Worm (Caenorhabditis elegans) whole organism, young adult: Measurements from ENCODE around the gene srb-6.

Experiments used
- B0019.2 ChIP-seq: fragments of 200-800 bp; sonication (Bioruptor generic); conservative IDR thresholded peaks from 2 replicates; pipeline ENCODE4 v1.3.6; 2022; ENCODE audit warnings: missing genetic modification reagents, missing genetic modification characterization, missing compliant biosample characterization
- B0336.3 ChIP-seq: fragments of 200-800 bp; sonication (Bioruptor generic); IDR thresholded peaks from 2 replicates; pipeline ENCODE4 v1.3.6; 2022; ENCODE audit warnings: missing genetic modification characterization, missing compliant biosample characterization
- D2030.7 ChIP-seq: fragments of 200-800 bp; sonication (Bioruptor generic); IDR thresholded peaks from 2 replicates; pipeline ENCODE4 v1.3.6; 2022; ENCODE audit warnings: missing genetic modification reagents, missing genetic modification characterization, missing compliant biosample characterization
- F22D6.2 ChIP-seq: sonication (generic microtip); optimal IDR thresholded peaks from 2 replicates; lab custom pipeline; 2016; ENCODE audit warnings: mild to moderate bottlenecking, missing genetic modification characterization, missing compliant biosample characterization
- F23B12.7 ChIP-seq: sonication (generic microtip); optimal IDR thresholded peaks from 2 replicates; lab custom pipeline; 2017; ENCODE audit warnings: missing genetic modification characterization, mild to moderate bottlenecking, missing compliant biosample characterization, antibody characterized with exemption, moderate library complexity; ENCODE audit not compliant: insufficient read depth
- F37B4.10 ChIP-seq: fragments of 200-800 bp; sonication (Bioruptor generic); IDR thresholded peaks from 2 replicates; pipeline ENCODE4 v1.3.6; 2022; ENCODE audit warnings: missing genetic modification characterization, missing compliant biosample characterization
- F49E8.2 ChIP-seq: sonication (generic microtip); optimal IDR thresholded peaks from 3 replicates; lab custom pipeline; 2017; ENCODE audit warnings: missing genetic modification characterization, mild to moderate bottlenecking, missing compliant biosample characterization, antibody characterized with exemption, moderate library complexity; ENCODE audit not compliant: insufficient read depth
- F57A8.1 ChIP-seq: fragments of 200-800 bp; sonication (Bioruptor generic); optimal IDR thresholded peaks from 2 replicates; lab custom pipeline; 2018; ENCODE audit warnings: mild to moderate bottlenecking, missing genetic modification characterization, moderate library complexity, missing compliant biosample characterization
- F57C9.4 ChIP-seq: sonication (generic microtip); optimal IDR thresholded peaks from 2 replicates; lab custom pipeline; 2017; ENCODE audit warnings: mild to moderate bottlenecking, missing genetic modification characterization, missing compliant biosample characterization
- Y53F4B.3 ChIP-seq: fragments of 200-800 bp; sonication (Bioruptor generic); IDR thresholded peaks from 2 replicates; pipeline ENCODE4 v1.3.6; 2022; ENCODE audit warnings: missing genetic modification reagents, missing genetic modification characterization, missing compliant biosample characterization
- Y56A3A.18 ChIP-seq: fragments of 200-800 bp; sonication (Bioruptor generic); IDR thresholded peaks from 2 replicates; pipeline ENCODE4 v1.3.6; 2022; ENCODE audit warnings: missing genetic modification reagents, missing genetic modification characterization, missing compliant biosample characterization
- Y95B8A.8 ChIP-seq: fragments of 200-800 bp; sonication (Bioruptor generic); IDR thresholded peaks from 2 replicates; pipeline ENCODE4 v1.3.6; 2022; ENCODE audit warnings: missing genetic modification reagents, missing genetic modification characterization, missing compliant biosample characterization
- akir-1 ChIP-seq: fragments of 200-800 bp; sonication (Bioruptor generic); optimal IDR thresholded peaks from 2 replicates; lab custom pipeline; 2018; ENCODE audit warnings: mild to moderate bottlenecking, missing genetic modification characterization, moderate library complexity, missing compliant biosample characterization
- aptf-3 ChIP-seq: fragments of 200-800 bp; sonication (Bioruptor generic); IDR thresholded peaks from 2 replicates; pipeline ENCODE4 v1.3.6; 2022; ENCODE audit warnings: missing genetic modification characterization, missing compliant biosample characterization
- atf-7 ChIP-seq: sonication (generic microtip); optimal IDR thresholded peaks from 2 replicates; lab custom pipeline; 2017; ENCODE audit warnings: mild to moderate bottlenecking, missing genetic modification characterization, missing compliant biosample characterization
- attf-6 ChIP-seq: fragments of 200-800 bp; sonication (Bioruptor generic); IDR thresholded peaks from 2 replicates; pipeline ENCODE4 v1.3.6; 2022; ENCODE audit warnings: missing genetic modification reagents, missing genetic modification characterization, missing compliant biosample characterization
- bed-1 ChIP-seq: fragments of 200-800 bp; sonication (Bioruptor generic); IDR thresholded peaks from 2 replicates; pipeline ENCODE4 v1.3.6; 2022; ENCODE audit warnings: missing genetic modification reagents, missing genetic modification characterization, missing compliant biosample characterization
- ccch-3 ChIP-seq: fragments of 200-800 bp; sonication (Bioruptor generic); optimal IDR thresholded peaks from 2 replicates; lab custom pipeline; 2018; ENCODE audit warnings: mild to moderate bottlenecking, missing genetic modification characterization, missing compliant biosample characterization
- ceh-58 ChIP-seq: fragments of 200-800 bp; sonication (Bioruptor generic); IDR thresholded peaks from 2 replicates; pipeline ENCODE4 v1.3.6; 2022; ENCODE audit warnings: missing genetic modification characterization, missing compliant biosample characterization
- ceh-79 ChIP-seq: sonication (generic microtip); optimal IDR thresholded peaks from 2 replicates; lab custom pipeline; 2017; ENCODE audit warnings: mild to moderate bottlenecking, missing genetic modification characterization, missing compliant biosample characterization
- ceh-91 ChIP-seq: fragments of 200-800 bp; sonication (Bioruptor generic); IDR thresholded peaks from 2 replicates; pipeline ENCODE4 v1.3.6; 2022; ENCODE audit warnings: missing genetic modification reagents, missing genetic modification characterization, missing compliant biosample characterization
- efl-1 ChIP-seq: fragments of 150-350 bp; optimal IDR thresholded peaks from 2 replicates; lab custom pipeline; 2014; ENCODE audit warnings: missing biosample characterization, missing genetic modification reagents, missing genetic modification characterization
- egl-44 ChIP-seq: fragments of 200-800 bp; sonication (Bioruptor generic); IDR thresholded peaks from 2 replicates; pipeline ENCODE4 v1.3.6; 2022; ENCODE audit warnings: missing genetic modification reagents, missing genetic modification characterization, missing compliant biosample characterization
- ets-4 ChIP-seq: fragments of 200-800 bp; sonication (Bioruptor generic); optimal IDR thresholded peaks from 2 replicates; lab custom pipeline; 2018; ENCODE audit warnings: mild to moderate bottlenecking, missing genetic modification characterization, missing compliant biosample characterization
- hmg-1.2 ChIP-seq: fragments of 200-800 bp; sonication (Bioruptor generic); IDR thresholded peaks from 2 replicates; pipeline ENCODE4 v1.3.6; 2022; ENCODE audit warnings: missing genetic modification reagents, missing genetic modification characterization, missing compliant biosample characterization
- hmg-20 ChIP-seq: fragments of 200-800 bp; sonication (Bioruptor generic); IDR thresholded peaks from 2 replicates; pipeline ENCODE4 v1.3.6; 2022; ENCODE audit warnings: missing genetic modification reagents, missing genetic modification characterization, missing compliant biosample characterization
- lin-26 ChIP-seq: fragments of 200-800 bp; sonication (Bioruptor generic); IDR thresholded peaks from 2 replicates; pipeline ENCODE4 v1.3.6; 2022; ENCODE audit warnings: missing genetic modification reagents, missing genetic modification characterization, missing compliant biosample characterization
- madf-10 ChIP-seq: sonication (generic microtip); optimal IDR thresholded peaks from 2 replicates; lab custom pipeline; 2016; ENCODE audit warnings: mild to moderate bottlenecking, missing genetic modification characterization, missing compliant biosample characterization
- mel-28 ChIP-seq: sonication (generic microtip); optimal IDR thresholded peaks from 2 replicates; lab custom pipeline; 2016; ENCODE audit warnings: borderline replicate concordance, mild to moderate bottlenecking, missing genetic modification characterization, missing compliant biosample characterization
- mes-4 ChIP-seq: sonication (generic microtip); optimal IDR thresholded peaks from 2 replicates; lab custom pipeline; 2016; ENCODE audit warnings: missing genotype, missing genetic modification characterization, missing compliant biosample characterization
- mxl-1 ChIP-seq: sonication (generic microtip); optimal IDR thresholded peaks from 2 replicates; lab custom pipeline; 2016; ENCODE audit warnings: missing genetic modification characterization, missing compliant biosample characterization
- pha-4 ChIP-seq: fragments of 150-350 bp; sonication (generic microtip); optimal IDR thresholded peaks from 2 replicates; lab custom pipeline; 2014; ENCODE audit warnings: missing biosample characterization, missing genetic modification reagents, missing genetic modification characterization
- rec-8 ChIP-seq, 2 experiments: sonication (generic microtip); optimal IDR thresholded peaks; 2 replicates each; lab custom pipeline; 2016; ENCODE audit warnings: mild to moderate bottlenecking in 2 of 2, missing genetic modification characterization in 2 of 2, missing genetic modification reagents in 2 of 2, missing genotype in 2 of 2, missing biosample characterization in 1 of 2, missing compliant biosample characterization in 1 of 2, moderate library complexity in 1 of 2
- sdz-38 ChIP-seq: sonication (generic microtip); optimal IDR thresholded peaks from 2 replicates; lab custom pipeline; 2016; ENCODE audit warnings: missing genotype, missing genetic modification characterization, missing compliant biosample characterization
- snpc-3.4 ChIP-seq: sonication (generic microtip); optimal IDR thresholded peaks from 2 replicates; lab custom pipeline; 2017; ENCODE audit warnings: missing genetic modification characterization, mild to moderate bottlenecking, missing compliant biosample characterization, antibody characterized with exemption, moderate library complexity, missing genotype, missing genetic modification reagents
- somi-1 ChIP-seq: fragments of 200-800 bp; sonication (Bioruptor generic); optimal IDR thresholded peaks from 2 replicates; lab custom pipeline; 2018; ENCODE audit warnings: mild to moderate bottlenecking, missing genetic modification characterization, missing compliant biosample characterization
- tbx-9 ChIP-seq: sonication (generic microtip); optimal IDR thresholded peaks from 2 replicates; lab custom pipeline; 2016; ENCODE audit warnings: borderline replicate concordance, missing genetic modification characterization, inconsistent platforms, missing compliant biosample characterization
- zfh-2 ChIP-seq: fragments of 200-800 bp; sonication (Bioruptor generic); conservative IDR thresholded peaks from 2 replicates; pipeline ENCODE4 v1.3.6; 2022; ENCODE audit warnings: missing genetic modification reagents, missing genetic modification characterization, missing compliant biosample characterization
- ztf-3 ChIP-seq: fragments of 200-800 bp; sonication (Bioruptor generic); optimal IDR thresholded peaks from 2 replicates; lab custom pipeline; 2018; ENCODE audit warnings: mild to moderate bottlenecking, missing genetic modification characterization, missing compliant biosample characterization

srb-6 gene

ce11 chrII:10197091-10197675, 2.5 kb downstream of the srb-6 start, which contains the start of gene R05H5.3 (continued):
- no peak for TF ChIP-seq ceh-79 (tag; lab: Kevin White, UChicago)
- peak in 1 of 2 experiments; percentile 14 for TF ChIP-seq rec-8 (tag; optimal IDR thresholded peaks at IDR 0.05; lab: Kevin White, UChicago)
- peak; percentile 66; the same call in 1 of the 2 replicates for TF ChIP-seq hmg-1.2 (GFP tag; lab: Robert Waterston, UW)
- peak; percentile 75 for TF ChIP-seq Y95B8A.8 (GFP tag; lab: Robert Waterston, UW)
- TF ChIP-seq tbx-9 (tag; lab: Kevin White, UChicago) = no peak
- peak; percentile 49; the same call in 1 of the 2 replicates for TF ChIP-seq attf-6 (GFP tag; lab: Robert Waterston, UW)
- no peak for TF ChIP-seq hmg-20 (GFP tag; lab: Robert Waterston, UW)
- no peak for TF ChIP-seq F57C9.4 (tag; lab: Kevin White, UChicago)
- no peak for TF ChIP-seq ets-4
- peak; percentile 96 for TF ChIP-seq efl-1 (GFP tag; lab: Kevin White, UChicago)
- TF ChIP-seq zfh-2 (GFP tag; lab: Robert Waterston, UW) = no peak
- peak; percentile 40 for TF ChIP-seq madf-10 (tag; lab: Kevin White, UChicago)
- no peak for TF ChIP-seq Y53F4B.3 (GFP tag; lab: Robert Waterston, UW)
- no peak for TF ChIP-seq F37B4.10 (GFP tag; lab: Robert Waterston, UW)
- peak; percentile 79 for TF ChIP-seq F23B12.7 (tag; lab: Kevin White, UChicago)
- no peak for TF ChIP-seq ceh-58 (GFP tag; lab: Robert Waterston, UW)
- TF ChIP-seq atf-7 = no peak
- TF ChIP-seq egl-44 (GFP tag; lab: Robert Waterston, UW) = no peak
- peak; percentile 96 for TF ChIP-seq D2030.7 (GFP tag; lab: Robert Waterston, UW)
- no peak for TF ChIP-seq mxl-1 (tag; lab: Kevin White, UChicago)
- TF ChIP-seq lin-26 (GFP tag; lab: Robert Waterston, UW) = no peak
- no peak for TF ChIP-seq aptf-3
- no peak for TF ChIP-seq akir-1 (GFP tag; lab: Kevin White, UChicago)
- TF ChIP-seq mes-4 (tag; lab: Kevin White, UChicago) = no peak
- no peak for TF ChIP-seq ztf-3 (GFP tag; lab: Kevin White, UChicago)
- peak; percentile 70 for TF ChIP-seq snpc-3.4 (tag; lab: Kevin White, UChicago)
- peak; percentile 90 for TF ChIP-seq B0019.2 (GFP tag; lab: Robert Waterston, UW)
- TF ChIP-seq pha-4 (tag; lab: Kevin White, UChicago) = no peak
- TF ChIP-seq sdz-38 (tag; lab: Kevin White, UChicago) = no peak
- TF ChIP-seq bed-1 (GFP tag; lab: Robert Waterston, UW) = no peak
- peak; percentile 74 for TF ChIP-seq F49E8.2 (tag; lab: Kevin White, UChicago)
- no peak for TF ChIP-seq Y56A3A.18

ce11 chrII:10198486-10198885, 3.8 kb downstream of the srb-6 start:
- TF ChIP-seq F22D6.2 (tag; lab: Kevin White, UChicago) (no peak), B0336.3 (GFP tag; lab: Robert Waterston, UW) (peak; percentile 38; the same call in 1 of the 2 replicates), F57A8.1 (no peak), ccch-3 (GFP tag; lab: Kevin White, UChicago) (no peak), lin-26 (GFP tag; lab: Robert Waterston, UW) (no peak), mel-28 (tag; lab: Kevin White, UChicago) (no peak), ceh-91 (GFP tag; lab: Robert Waterston, UW) (no peak), somi-1 (GFP tag; lab: Kevin White, UChicago) (no peak)
